Worm (Caenorhabditis elegans): Measurements from ENCODE around the gene arf-6.

Gene arf-6

DNA sequence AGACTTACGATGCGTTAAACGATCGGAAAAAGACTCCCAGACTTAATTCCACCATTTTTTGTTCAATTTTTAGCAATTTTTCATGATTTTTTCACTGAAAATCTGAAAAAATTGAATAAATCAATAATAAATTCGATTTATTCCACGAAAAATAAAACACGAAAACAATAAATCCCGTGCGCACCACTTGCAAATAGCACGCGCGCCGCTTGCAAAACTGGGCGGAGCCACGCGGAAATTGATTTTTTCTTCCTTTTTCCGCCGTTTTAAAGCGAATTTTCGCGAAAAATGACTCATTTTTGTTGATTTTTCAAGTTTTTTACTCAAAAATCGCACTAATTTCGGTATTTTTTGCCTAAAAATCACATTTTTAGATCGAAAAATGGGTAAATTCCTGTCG lies at the start of gene arf-6, which contains the start of gene Y116A8C.9:
Gene arf-6 (plus strand): TSS at position 375 of the 400 bp plus-strand sequence.
Gene Y116A8C.9 (minus strand): TSS at position 55 of the 400 bp plus-strand sequence.
- TF ChIP-seq lin-39 (tag; optimal IDR thresholded peaks at IDR 0.05) = no peak
- TF ChIP-seq fos-1 (tag; optimal IDR thresholded peaks at IDR 0.05) = peak; percentile 54
- peak; percentile 22 for TF ChIP-seq mab-5 (tag; optimal IDR thresholded peaks at IDR 0.05)
- TF ChIP-seq nhr-129 (tag; optimal IDR thresholded peaks at IDR 0.05) = peak; percentile 42
- TF ChIP-seq lsy-2 (tag; optimal IDR thresholded peaks at IDR 0.05) = peak; percentile 53 to 61
- TF ChIP-seq sma-3 (GFP tag; optimal IDR thresholded peaks at IDR 0.05) = peak; percentile 58
- TF ChIP-seq sem-4 (tag; optimal IDR thresholded peaks at IDR 0.05) = peak; percentile 14
- no peak for TF ChIP-seq elt-3 (tag; optimal IDR thresholded peaks at IDR 0.05)
- no peak for TF ChIP-seq nhr-12 (tag; optimal IDR thresholded peaks at IDR 0.05)
- peak; percentile 41 for TF ChIP-seq lin-13 (GFP tag; optimal IDR thresholded peaks at IDR 0.05)
- peak; percentile 67 for TF ChIP-seq unc-55 (GFP tag; optimal IDR thresholded peaks at IDR 0.05)
- TF ChIP-seq ztf-1 (GFP tag; conservative IDR thresholded peaks at IDR 0.05) = no peak
- TF ChIP-seq crh-2 (tag; optimal IDR thresholded peaks at IDR 0.05) = peak; percentile 58
- TF ChIP-seq gmeb-1 (tag; optimal IDR thresholded peaks at IDR 0.05) = peak; percentile 70
- TF ChIP-seq lin-11 (tag; optimal IDR thresholded peaks at IDR 0.05) = peak; percentile 62
- peak; percentile 67 for TF ChIP-seq C34F6.9 (tag; optimal IDR thresholded peaks at IDR 0.05)
- peak; percentile 79 for TF ChIP-seq F13H6.1 (tag; optimal IDR thresholded peaks at IDR 0.05)
- no peak for TF ChIP-seq zag-1 (tag; optimal IDR thresholded peaks at IDR 0.05)

- TF ChIP-seq mdl-1 (tag; optimal IDR thresholded peaks at IDR 0.05) = no peak
- TF ChIP-seq snpc-4 (tag; optimal IDR thresholded peaks at IDR 0.05) = no peak
- no peak for TF ChIP-seq alr-1 (tag; optimal IDR thresholded peaks at IDR 0.05)
- TF ChIP-seq ztf-1 (GFP tag; conservative IDR thresholded peaks at IDR 0.05) = no peak
- TF ChIP-seq nhr-77 (tag; optimal IDR thresholded peaks at IDR 0.05) = no peak
- no peak for TF ChIP-seq lin-39 (tag; optimal IDR thresholded peaks at IDR 0.05)
- TF ChIP-seq unc-62 (GFP tag; optimal IDR thresholded peaks at IDR 0.05) = no peak
- TF ChIP-seq sma-9 (GFP tag; optimal IDR thresholded peaks at IDR 0.05) = no peak
- no peak for TF ChIP-seq sma-9 (tag; optimal IDR thresholded peaks at IDR 0.05)
- no peak for TF ChIP-seq nhr-237 (tag; optimal IDR thresholded peaks at IDR 0.05)
- no peak for TF ChIP-seq mbf-1 (tag; optimal IDR thresholded peaks at IDR 0.05)
- no peak for TF ChIP-seq unc-39 (tag; optimal IDR thresholded peaks at IDR 0.05)
- no peak for TF ChIP-seq elt-1 (tag; optimal IDR thresholded peaks at IDR 0.05)
- no peak for TF ChIP-seq peb-1 (tag; optimal IDR thresholded peaks at IDR 0.05)
- no peak for TF ChIP-seq zag-1 (tag; optimal IDR thresholded peaks at IDR 0.05)
Observed at ce11 chrIV:16898205-16898604, 48.7 kb upstream of the arf-6 start.

DNA sequence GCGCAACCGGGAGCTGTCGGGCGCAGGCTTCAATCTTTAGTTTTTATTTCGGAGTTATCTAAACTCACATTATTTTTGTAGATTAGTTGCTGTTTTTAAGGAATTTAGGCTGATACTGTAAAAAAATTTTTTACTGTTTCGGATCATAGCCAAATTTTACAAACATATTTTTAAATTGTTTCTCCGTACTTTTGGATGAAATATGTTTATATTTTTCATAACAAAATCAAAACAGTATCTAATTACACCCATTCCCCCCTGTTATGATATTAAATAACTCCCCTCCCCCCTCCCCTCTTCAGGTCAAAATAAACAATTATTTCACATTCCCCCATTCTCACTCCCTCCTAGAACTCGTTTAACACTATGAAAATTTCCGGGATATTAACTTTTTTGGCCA lies 31.2 kb upstream of the arf-6 start, which contains the start of gene Y116A8C.3:
Gene Y116A8C.3 (plus strand): TSS at position 301 of the 400 bp plus-strand sequence.
- no peak for TF ChIP-seq blmp-1 (tag; optimal IDR thresholded peaks at IDR 0.05; ENCODE audit: insufficient read depth)
- TF ChIP-seq sma-3 (GFP tag; optimal IDR thresholded peaks at IDR 0.05) = no peak
- no peak for TF ChIP-seq nhr-12 (tag; optimal IDR thresholded peaks at IDR 0.05)
- TF ChIP-seq mbf-1 (tag; optimal IDR thresholded peaks at IDR 0.05) = no peak
- no peak for TF ChIP-seq gmeb-1 (tag; optimal IDR thresholded peaks at IDR 0.05)
- no peak for TF ChIP-seq nhr-21 (tag; optimal IDR thresholded peaks at IDR 0.05)
- TF ChIP-seq unc-55 (GFP tag; optimal IDR thresholded peaks at IDR 0.05) = no peak
- TF ChIP-seq Y55F3AM.14 (GFP tag; optimal IDR thresholded peaks at IDR 0.05) = no peak
- no peak for TF ChIP-seq nhr-129 (tag; optimal IDR thresholded peaks at IDR 0.05)

ce11 chrIV:16917831-16918429 lies 29.0 kb upstream of the arf-6 start, which contains the start of the genes Y116A8C.469 and Y116A8C.468:
Gene Y116A8C.469 (minus strand): TSS chrIV:16917931.
Gene Y116A8C.468 (plus strand): TSS chrIV:16918379.
- TF ChIP-seq sem-4 (tag; optimal IDR thresholded peaks at IDR 0.05) (no peak), nhr-10 (tag; optimal IDR thresholded peaks at IDR 0.05) (no peak), sma-9 (GFP tag; optimal IDR thresholded peaks at IDR 0.05) (no peak), sma-9 (tag; optimal IDR thresholded peaks at IDR 0.05) (no peak), mab-5 (tag; optimal IDR thresholded peaks at IDR 0.05) (no peak), mbf-1 (tag; optimal IDR thresholded peaks at IDR 0.05) (no peak), R02D3.7 (tag; optimal IDR thresholded peaks at IDR 0.05) (no peak), sma-3 (GFP tag; optimal IDR thresholded peaks at IDR 0.05) (no peak), fos-1 (tag; optimal IDR thresholded peaks at IDR 0.05) (no peak), nhr-237 (tag; optimal IDR thresholded peaks at IDR 0.05) (no peak), nhr-6 (tag; optimal IDR thresholded peaks at IDR 0.05) (no peak), crh-2 (tag; optimal IDR thresholded peaks at IDR 0.05) (no peak), nhr-12 (tag; optimal IDR thresholded peaks at IDR 0.05) (no peak), nhr-25 (tag; optimal IDR thresholded peaks at IDR 0.05) (no peak), mdl-1 (tag; optimal IDR thresholded peaks at IDR 0.05) (no peak), C34F6.9 (tag; optimal IDR thresholded peaks at IDR 0.05) (no peak), ceh-16 (tag; optimal IDR thresholded peaks at IDR 0.05) (no peak), skn-1 (tag; optimal IDR thresholded peaks at IDR 0.05) (no peak), lsy-2 (tag; optimal IDR thresholded peaks at IDR 0.05) (no peak)
